Worm (Caenorhabditis elegans): ENCODE data around the gene C45H4.14.

- TF ChIP-seq snpc-4 (tag; optimal IDR thresholded peaks at IDR 0.05) (no peak), ZK546.5 (tag; optimal IDR thresholded peaks at IDR 0.05) (no peak), nhr-77 (tag; optimal IDR thresholded peaks at IDR 0.05) (no peak), nhr-28 (tag; optimal IDR thresholded peaks at IDR 0.05) (no peak), nhr-237 (tag; optimal IDR thresholded peaks at IDR 0.05) (no peak), fos-1 (tag; optimal IDR thresholded peaks at IDR 0.05) (no peak), zag-1 (tag; optimal IDR thresholded peaks at IDR 0.05) (no peak), nhr-12 (tag; optimal IDR thresholded peaks at IDR 0.05) (no peak), ama-1 (optimal IDR thresholded peaks at IDR 0.05) (no peak), elt-3 (tag; optimal IDR thresholded peaks at IDR 0.05) (no peak), pqm-1 (tag; optimal IDR thresholded peaks at IDR 0.05) (no peak), nhr-11 (tag; optimal IDR thresholded peaks at IDR 0.05) (no peak), lin-15B (tag; optimal IDR thresholded peaks at IDR 0.05) (no peak), tbx-2 (tag; optimal IDR thresholded peaks at IDR 0.05) (no peak)
These were observed 13.2 kb downstream of the C45H4.14 start, which contains the start of gene str-52 for ce11 chrV:2146044-2146443.

All from whole organism, L3 larva.